Worm (Caenorhabditis elegans): ENCODE measurements around the gene F28A12.3.

ce11 chrV:8652177-8652576 is 11.0 kb upstream of the F28A12.3 start:
- TF ChIP-seq him-1 (tag; optimal IDR thresholded peaks at IDR 0.05) (no peak), dao-5 (tag; optimal IDR thresholded peaks at IDR 0.05) (no peak)

Data from whole organism, L4/young adult.